Fruit fly (Drosophila melanogaster) whole organism, prepupa: ENCODE data around the gene CG33791.
A peak's percentile ranks its signal among the peaks of the same experiment; 100 is the strongest.

Experiments
- Blimp-1 ChIP-seq: fragments of 200-800 bp; sonication (Bioruptor generic); optimal IDR thresholded peaks from 3 replicates; lab custom pipeline; 2017; ENCODE audit warnings: missing biosample characterization, missing genetic modification characterization, mild to moderate bottlenecking, moderate library complexity, missing genetic modification reagents
- CG10631 ChIP-seq: fragments of 200-800 bp; sonication (Bioruptor generic); optimal IDR thresholded peaks from 2 replicates; lab custom pipeline; 2016; ENCODE audit warnings: missing biosample characterization, missing genetic modification characterization
- CG10669 ChIP-seq: fragments of 200-800 bp; sonication (Bioruptor generic); optimal IDR thresholded peaks from 3 replicates; lab custom pipeline; 2018; ENCODE audit warnings: missing biosample characterization, mild to moderate bottlenecking, missing genetic modification characterization, moderate library complexity
- CG11294 ChIP-seq: fragments of 200-800 bp; sonication (Bioruptor generic); IDR thresholded peaks from 2 replicates; pipeline ENCODE4 v1.3.6; 2022; ENCODE audit warnings: missing biosample characterization, missing genetic modification characterization
- CG11762 ChIP-seq: fragments of 200-800 bp; sonication (Bioruptor generic); optimal IDR thresholded peaks from 3 replicates; lab custom pipeline; 2016; ENCODE audit warnings: missing biosample characterization, missing genetic modification characterization; ENCODE audit not compliant: insufficient read depth
- CG11902 ChIP-seq: fragments of 200-800 bp; sonication (Bioruptor generic); optimal IDR thresholded peaks from 3 replicates; lab custom pipeline; 2016; ENCODE audit warnings: missing biosample characterization, missing genetic modification characterization
- CG15336 ChIP-seq: fragments of 200-800 bp; sonication (Bioruptor generic); IDR thresholded peaks from 2 replicates; pipeline ENCODE4 v1.3.6; 2022; ENCODE audit warnings: missing biosample characterization, missing genetic modification characterization
- CG1621 ChIP-seq: fragments of 200-800 bp; sonication (Bioruptor generic); optimal IDR thresholded peaks from 3 replicates; lab custom pipeline; 2018; ENCODE audit warnings: missing biosample characterization, mild to moderate bottlenecking, missing genetic modification characterization
- CG16779 ChIP-seq: fragments of 200-800 bp; sonication (Bioruptor generic); optimal IDR thresholded peaks from 3 replicates; lab custom pipeline; 2017; ENCODE audit warnings: missing biosample characterization, mild to moderate bottlenecking, missing genetic modification characterization
- CG3032 ChIP-seq: fragments of 200-800 bp; optimal IDR thresholded peaks from 2 replicates; lab custom pipeline; 2019; ENCODE audit warnings: missing biosample characterization, mild to moderate bottlenecking, missing genetic modification characterization, moderate library complexity
- CG31627 ChIP-seq: fragments of 200-800 bp; sonication (Bioruptor generic); optimal IDR thresholded peaks from 3 replicates; lab custom pipeline; 2016; ENCODE audit warnings: missing biosample characterization, missing genetic modification characterization
- CG3919 ChIP-seq: fragments of 200-800 bp; sonication (Bioruptor generic); optimal IDR thresholded peaks from 3 replicates; lab custom pipeline; 2016; ENCODE audit warnings: missing biosample characterization, missing genetic modification characterization
- CG6163 ChIP-seq: fragments of 200-800 bp; sonication (Bioruptor generic); IDR thresholded peaks from 3 replicates; pipeline ENCODE4 v1.3.6; 2022; ENCODE audit warnings: missing biosample characterization, missing genetic modification characterization
- CG6276 ChIP-seq: fragments of 200-800 bp; sonication (Bioruptor generic); optimal IDR thresholded peaks from 2 replicates; lab custom pipeline; 2017; ENCODE audit warnings: missing biosample characterization, mild to moderate bottlenecking, missing genetic modification characterization
- CG6792 ChIP-seq: fragments of 200-800 bp; sonication (Bioruptor generic); optimal IDR thresholded peaks from 3 replicates; lab custom pipeline; 2016; ENCODE audit warnings: missing biosample characterization, missing genetic modification characterization
- CG6808 ChIP-seq: fragments of 200-800 bp; sonication (Bioruptor generic); optimal IDR thresholded peaks from 3 replicates; lab custom pipeline; 2017; ENCODE audit warnings: missing biosample characterization, missing genetic modification characterization, mild to moderate bottlenecking, moderate library complexity, missing genetic modification reagents
- CG6854 ChIP-seq: fragments of 200-800 bp; sonication (Bioruptor generic); optimal IDR thresholded peaks from 2 replicates; lab custom pipeline; 2017; ENCODE audit warnings: missing biosample characterization, mild to moderate bottlenecking, missing genetic modification characterization
- CG8632 ChIP-seq: fragments of 200-800 bp; sonication (Bioruptor generic); optimal IDR thresholded peaks from 3 replicates; lab custom pipeline; 2016; ENCODE audit warnings: missing biosample characterization, missing genetic modification characterization
- CG9139 ChIP-seq: fragments of 200-800 bp; sonication (Bioruptor generic); optimal IDR thresholded peaks from 3 replicates; lab custom pipeline; 2017; ENCODE audit warnings: missing biosample characterization, mild to moderate bottlenecking, missing genetic modification characterization
- Eip75B ChIP-seq: fragments of 200-800 bp; sonication (Bioruptor generic); optimal IDR thresholded peaks from 3 replicates; lab custom pipeline; 2016; ENCODE audit warnings: missing biosample characterization, missing genetic modification characterization
- Eip93F ChIP-seq: fragments of 200-800 bp; sonication (Bioruptor generic); optimal IDR thresholded peaks from 2 replicates; lab custom pipeline; 2016; ENCODE audit warnings: missing biosample characterization, mild to moderate bottlenecking, missing genetic modification characterization
- Ets96B ChIP-seq: fragments of 200-800 bp; optimal IDR thresholded peaks from 2 replicates; lab custom pipeline; 2019; ENCODE audit warnings: missing biosample characterization, mild to moderate bottlenecking, missing genetic modification characterization, moderate library complexity
- Hr38 ChIP-seq: sonication (Bioruptor generic); optimal IDR thresholded peaks from 2 replicates; lab custom pipeline; 2016; ENCODE audit warnings: missing biosample characterization, missing genetic modification characterization
- Hr39 ChIP-seq: fragments of 200-800 bp; sonication (Bioruptor generic); optimal IDR thresholded peaks from 2 replicates; lab custom pipeline; 2016; ENCODE audit warnings: missing biosample characterization, missing genetic modification characterization
- Lpt ChIP-seq: fragments of 200-800 bp; sonication (Bioruptor generic); optimal IDR thresholded peaks from 3 replicates; lab custom pipeline; 2016; ENCODE audit warnings: missing biosample characterization, missing genetic modification characterization
- Met ChIP-seq: fragments of 200-800 bp; sonication (Bioruptor generic); optimal IDR thresholded peaks from 3 replicates; lab custom pipeline; 2016; ENCODE audit warnings: missing biosample characterization, missing genetic modification characterization
- OdsH ChIP-seq: fragments of 200-800 bp; sonication (Bioruptor generic); optimal IDR thresholded peaks from 3 replicates; lab custom pipeline; 2016; ENCODE audit warnings: missing biosample characterization, missing genetic modification characterization
- Sox15 ChIP-seq: fragments of 200-800 bp; sonication (Bioruptor generic); optimal IDR thresholded peaks from 3 replicates; lab custom pipeline; 2016; ENCODE audit warnings: missing biosample characterization, missing genetic modification characterization
- achi ChIP-seq: fragments of 200-800 bp; sonication (Bioruptor generic); optimal IDR thresholded peaks from 3 replicates; lab custom pipeline; 2016; ENCODE audit warnings: missing biosample characterization, missing genetic modification characterization
- acj6 ChIP-seq: fragments of 200-800 bp; sonication (Bioruptor generic); optimal IDR thresholded peaks from 3 replicates; lab custom pipeline; 2016; ENCODE audit warnings: missing biosample characterization, missing genetic modification characterization
- cyc ChIP-seq: fragments of 200-800 bp; sonication (Bioruptor generic); optimal IDR thresholded peaks from 3 replicates; lab custom pipeline; 2016; ENCODE audit warnings: missing biosample characterization, missing genetic modification characterization
- dac ChIP-seq: fragments of 200-800 bp; sonication (Bioruptor generic); optimal IDR thresholded peaks from 2 replicates; lab custom pipeline; 2017; ENCODE audit warnings: missing biosample characterization, mild to moderate bottlenecking, missing genetic modification characterization
- esn ChIP-seq: fragments of 200-800 bp; sonication (Bioruptor generic); optimal IDR thresholded peaks from 2 replicates; lab custom pipeline; 2016; ENCODE audit warnings: missing biosample characterization, mild to moderate bottlenecking, missing genetic modification characterization, moderate library complexity
- fd85E ChIP-seq: fragments of 200-800 bp; sonication (Bioruptor generic); optimal IDR thresholded peaks from 3 replicates; lab custom pipeline; 2016; ENCODE audit warnings: missing biosample characterization, missing genetic modification characterization
- fkh ChIP-seq: fragments of 200-800 bp; sonication (Bioruptor generic); optimal IDR thresholded peaks from 3 replicates; lab custom pipeline; 2017; ENCODE audit warnings: missing biosample characterization, mild to moderate bottlenecking, missing genetic modification characterization, moderate library complexity
- lz ChIP-seq: fragments of 200-800 bp; sonication (Bioruptor generic); optimal IDR thresholded peaks from 3 replicates; lab custom pipeline; 2016; ENCODE audit warnings: missing biosample characterization, missing genetic modification characterization
- pdm3 ChIP-seq: fragments of 200-800 bp; sonication (Bioruptor generic); optimal IDR thresholded peaks from 3 replicates; lab custom pipeline; 2016; ENCODE audit warnings: missing biosample characterization, missing genetic modification characterization
- salr ChIP-seq, 2 experiments: fragments of 200-800 bp; sonication (Bioruptor generic); optimal IDR thresholded peaks; 3 replicates each; lab custom pipeline; 2016 to 2018; ENCODE audit warnings: missing biosample characterization in 2 of 2, missing genetic modification characterization in 2 of 2, mild to moderate bottlenecking in 1 of 2
- spab ChIP-seq: fragments of 200-800 bp; sonication (Bioruptor generic); optimal IDR thresholded peaks from 2 replicates; lab custom pipeline; 2017; ENCODE audit warnings: missing biosample characterization, mild to moderate bottlenecking, missing genetic modification characterization, missing genetic modification reagents
- topi ChIP-seq: fragments of 200-800 bp; sonication (Bioruptor generic); optimal IDR thresholded peaks from 3 replicates; lab custom pipeline; 2016; ENCODE audit warnings: missing biosample characterization, missing genetic modification characterization
- vri ChIP-seq: fragments of 200-800 bp; sonication (Bioruptor generic); optimal IDR thresholded peaks from 3 replicates; lab custom pipeline; 2016; ENCODE audit warnings: missing biosample characterization, mild to moderate bottlenecking, missing genetic modification characterization

The CG33791 gene

DNA sequence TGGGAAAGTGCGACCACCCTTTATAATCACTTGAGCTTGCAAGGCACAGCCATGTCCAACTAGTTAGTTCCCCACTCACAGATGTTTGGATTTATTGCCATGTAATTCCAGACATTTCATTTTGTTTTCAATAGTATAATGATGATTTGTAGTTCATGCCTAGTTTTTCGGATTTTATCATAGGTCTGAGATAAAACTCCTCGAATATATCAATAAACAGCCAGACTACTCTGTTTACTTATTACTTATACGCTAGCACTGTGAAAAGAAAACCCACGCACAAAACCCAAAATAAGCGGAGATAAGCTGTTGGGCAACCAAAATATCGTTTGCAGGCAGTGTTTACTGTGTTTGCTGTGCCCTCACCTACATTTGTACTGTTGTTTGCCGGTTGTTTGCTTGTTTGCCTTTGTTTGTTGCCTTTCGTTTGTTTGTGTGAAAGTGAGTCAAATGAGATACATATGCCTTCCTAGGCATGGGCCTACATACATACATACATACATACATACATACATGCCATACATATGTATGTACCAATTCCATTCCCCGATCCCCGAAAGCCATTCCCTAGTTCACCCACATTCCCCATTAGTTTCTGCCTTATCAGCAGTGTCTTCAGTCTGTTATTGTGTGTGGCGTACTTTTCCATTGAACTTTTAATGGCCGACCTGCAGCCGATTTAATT is 23.4 kb upstream of the CG33791 start (continued):
- TF ChIP-seq salr (GFP tag; optimal IDR thresholded peaks at IDR 0.05; lab: Kevin White, UChicago), result peak in 1 of 2 experiments; percentile 16
- TF ChIP-seq topi (GFP tag; lab: Kevin White, UChicago), result no peak
- TF ChIP-seq pdm3 (GFP tag; lab: Kevin White, UChicago), result peak; percentile 31
- TF ChIP-seq CG15336 (GFP tag; lab: Robert Waterston, UW), result peak; percentile 36; the same call in 1 of the 2 replicates
- peak; percentile 15 for TF ChIP-seq CG31627
- no peak for TF ChIP-seq CG9139 (GFP tag; lab: Kevin White, UChicago)
- TF ChIP-seq spab (GFP tag; lab: Kevin White, UChicago), result peak; percentile 18
- peak; percentile 4 for TF ChIP-seq cyc
- no peak for TF ChIP-seq CG6163 (GFP tag; lab: Robert Waterston, UW)
- no peak for TF ChIP-seq CG6854
- TF ChIP-seq CG10631 (GFP tag; lab: Kevin White, UChicago), result peak; percentile 26
- peak; percentile 39 for TF ChIP-seq CG10669
- peak; percentile 23 for TF ChIP-seq CG6792 (GFP tag; lab: Kevin White, UChicago)
- no peak for TF ChIP-seq CG16779
- TF ChIP-seq CG3919, result peak; percentile 31
- peak; percentile 98 for TF ChIP-seq fkh (GFP tag; lab: Kevin White, UChicago)
- peak; percentile 36 for TF ChIP-seq Met (GFP tag; lab: Kevin White, UChicago)
- peak; percentile 50 for TF ChIP-seq achi (GFP tag; lab: Kevin White, UChicago)
- no peak for TF ChIP-seq CG6808 (GFP tag; lab: Kevin White, UChicago)
- peak; percentile 12 for TF ChIP-seq CG1621 (tag; lab: Kevin White, UChicago)
- peak; percentile 34 for TF ChIP-seq CG8632 (GFP tag; lab: Kevin White, UChicago)
- TF ChIP-seq OdsH (GFP tag; lab: Kevin White, UChicago), result peak; percentile 48

DNA sequence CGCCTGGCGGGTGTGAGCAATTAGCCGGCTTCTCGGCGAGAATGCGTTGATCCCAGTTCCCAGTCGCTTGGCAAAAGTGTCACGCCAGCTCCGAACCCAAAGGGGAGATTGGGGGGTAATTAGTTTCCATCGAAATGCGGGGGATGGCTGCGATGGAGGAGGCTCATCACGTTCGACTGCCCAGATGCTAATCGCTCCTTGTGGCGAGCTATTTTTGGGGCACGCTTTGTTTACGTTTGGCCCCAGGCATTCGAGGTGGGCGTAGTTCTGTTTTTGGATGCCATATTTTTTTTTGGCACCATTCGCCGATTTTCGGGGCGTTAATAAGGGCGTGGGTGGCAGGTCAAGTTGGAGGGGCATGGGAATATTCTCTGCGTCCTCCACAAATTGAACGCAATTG is 22.6 kb upstream of the CG33791 start:
- TF ChIP-seq CG6792 (GFP tag; lab: Kevin White, UChicago), result no peak
- no peak for TF ChIP-seq topi (GFP tag; lab: Kevin White, UChicago)
- TF ChIP-seq achi (GFP tag; lab: Kevin White, UChicago), result no peak
- no peak for TF ChIP-seq CG15336 (GFP tag; lab: Robert Waterston, UW)
- no peak for TF ChIP-seq CG11762 (GFP tag; lab: Kevin White, UChicago)
- no peak for TF ChIP-seq Hr39 (GFP tag; lab: Kevin White, UChicago)
- TF ChIP-seq CG16779, result no peak
- no peak for TF ChIP-seq CG6276 (GFP tag; lab: Kevin White, UChicago)
- no peak for TF ChIP-seq CG11294 (GFP tag; lab: Robert Waterston, UW)
- TF ChIP-seq pdm3 (GFP tag; lab: Kevin White, UChicago), result no peak
- TF ChIP-seq CG6163 (GFP tag; lab: Robert Waterston, UW), result no peak
- no peak for TF ChIP-seq fd85E (GFP tag; lab: Kevin White, UChicago)
- TF ChIP-seq, all 60 proteins: peak for 0

DNA sequence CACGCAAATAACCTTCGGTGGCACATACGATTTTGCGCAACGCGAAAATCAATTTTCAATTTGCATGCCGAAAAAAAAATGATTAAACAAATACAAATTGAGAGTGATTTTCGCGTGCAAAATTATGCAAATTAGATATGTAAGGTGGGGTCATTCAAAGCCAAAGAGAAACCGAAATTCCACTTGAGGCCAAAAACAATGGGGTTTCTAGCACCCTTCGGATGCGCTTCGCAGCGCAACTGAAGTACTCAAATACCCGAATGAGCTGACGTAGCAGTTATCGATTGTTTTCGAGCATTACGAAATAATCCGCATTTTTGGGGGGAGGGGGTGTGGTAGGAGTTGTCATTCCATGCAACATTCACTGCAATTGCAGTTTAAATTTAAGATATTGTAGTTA is 21.9 kb upstream of the CG33791 start:
- TF ChIP-seq CG9139 (GFP tag; lab: Kevin White, UChicago) (no peak), CG11902 (GFP tag; lab: Kevin White, UChicago) (no peak), CG8632 (GFP tag; lab: Kevin White, UChicago) (no peak), Eip75B (GFP tag; lab: Kevin White, UChicago) (no peak), OdsH (GFP tag; lab: Kevin White, UChicago) (no peak), esn (GFP tag; lab: Kevin White, UChicago) (no peak), CG1621 (tag; lab: Kevin White, UChicago) (no peak), Hr39 (GFP tag; lab: Kevin White, UChicago) (no peak), CG3032 (tag; lab: Kevin White, UChicago) (no peak), topi (GFP tag; lab: Kevin White, UChicago) (no peak), Met (GFP tag; lab: Kevin White, UChicago) (no peak), achi (GFP tag; lab: Kevin White, UChicago) (no peak)
- TF ChIP-seq, all 60 proteins: peak for 0

DNA sequence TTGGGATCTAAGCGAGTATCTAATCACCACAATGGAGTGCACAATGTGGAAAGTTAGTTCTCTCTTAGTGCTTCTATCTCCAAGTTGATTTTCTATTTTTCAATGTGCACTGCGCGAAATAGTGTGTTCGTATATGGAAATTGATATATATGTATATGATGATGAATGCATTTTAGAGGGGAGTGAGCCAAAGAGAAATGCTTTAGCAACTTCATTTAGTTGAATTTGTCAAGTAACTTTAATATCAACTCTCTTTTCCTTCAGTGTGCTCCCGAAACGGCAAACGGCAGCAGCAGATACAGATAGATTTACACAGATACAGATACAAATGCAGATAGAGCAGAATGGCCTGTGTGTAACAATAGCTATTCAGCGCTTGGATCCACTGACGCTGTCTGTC is 18.8 kb upstream of the CG33791 start:
- TF ChIP-seq salr (GFP tag; optimal IDR thresholded peaks at IDR 0.05; lab: Kevin White, UChicago), result peak in 1 of 2 experiments; percentile 68
- TF ChIP-seq Ets96B (tag; lab: Kevin White, UChicago), result no peak
- no peak for TF ChIP-seq CG16779
- no peak for TF ChIP-seq Hr38 (GFP tag; lab: Kevin White, UChicago)
- TF ChIP-seq CG3919, result peak; percentile 8
- no peak for TF ChIP-seq cyc
- peak; percentile 83 for TF ChIP-seq Lpt
- TF ChIP-seq CG6854, result no peak
- TF ChIP-seq CG8632 (GFP tag; lab: Kevin White, UChicago), result no peak
- peak; percentile 4 for TF ChIP-seq vri (GFP tag; lab: Kevin White, UChicago)
- no peak for TF ChIP-seq Sox15 (GFP tag; lab: Kevin White, UChicago)
- peak; percentile 0 for TF ChIP-seq lz (GFP tag; lab: Kevin White, UChicago)
- TF ChIP-seq Met (GFP tag; lab: Kevin White, UChicago), result peak; percentile 32
- TF ChIP-seq Blimp-1 (GFP tag; lab: Kevin White, UChicago), result no peak
- no peak for TF ChIP-seq Eip93F
- TF ChIP-seq dac, result peak; percentile 65
- peak; percentile 90 for TF ChIP-seq CG15336 (GFP tag; lab: Robert Waterston, UW)
- peak; percentile 61 for TF ChIP-seq acj6
- no peak for TF ChIP-seq topi (GFP tag; lab: Kevin White, UChicago)
- no peak for TF ChIP-seq fd85E (GFP tag; lab: Kevin White, UChicago)
